Worm (Caenorhabditis elegans) whole organism, L2 larva: ENCODE data around the gene K01G12.3.

Experiments
- R02D3.7 ChIP-seq: fragments of 150-350 bp; optimal IDR thresholded peaks from 2 replicates; lab custom pipeline; 2014; ENCODE audit warnings: missing biosample characterization, missing genetic modification characterization
- ama-1 ChIP-seq: fragments of 150-350 bp; optimal IDR thresholded peaks from 2 replicates; lab custom pipeline; 2018; ENCODE audit warnings: inconsistent platforms
- blmp-1 ChIP-seq: sonication (generic microtip); optimal IDR thresholded peaks from 2 replicates; lab custom pipeline; 2017; ENCODE audit warnings: missing genetic modification characterization, mild to moderate bottlenecking, missing compliant biosample characterization, antibody characterized with exemption, moderate library complexity; ENCODE audit not compliant: insufficient read depth
- ceh-82 ChIP-seq: fragments of 150-350 bp; optimal IDR thresholded peaks from 2 replicates; lab custom pipeline; 2014; ENCODE audit warnings: missing biosample characterization, missing genetic modification characterization
- fos-1 ChIP-seq: fragments of 150-350 bp; optimal IDR thresholded peaks from 2 replicates; lab custom pipeline; 2014; ENCODE audit warnings: missing biosample characterization, missing genetic modification characterization
- mab-5 ChIP-seq: fragments of 150-350 bp; optimal IDR thresholded peaks from 2 replicates; lab custom pipeline; 2014; ENCODE audit warnings: missing biosample characterization, missing genetic modification characterization
- mdl-1 ChIP-seq, 2 experiments: fragments of 150-350 bp in 1 of 2; sonication (generic microtip) in 1 of 2; optimal IDR thresholded peaks; 2 replicates each; lab custom pipeline; 2017; ENCODE audit warnings: missing biosample characterization in 2 of 2, missing genetic modification characterization in 2 of 2
- nhr-25 ChIP-seq: fragments of 150-350 bp; sonication (generic microtip); optimal IDR thresholded peaks from 3 replicates; lab custom pipeline; 2014; ENCODE audit warnings: missing biosample characterization, missing genetic modification characterization
- snpc-4 ChIP-seq: fragments of 150-350 bp; optimal IDR thresholded peaks from 2 replicates; lab custom pipeline; 2014; ENCODE audit warnings: missing biosample characterization, missing genetic modification characterization
- unc-62 ChIP-seq: fragments of 150-350 bp; optimal IDR thresholded peaks from 2 replicates; lab custom pipeline; 2014; ENCODE audit warnings: missing biosample characterization, missing genetic modification reagents, missing genetic modification characterization
- ztf-11 ChIP-seq: sonication (generic microtip); optimal IDR thresholded peaks from 2 replicates; lab custom pipeline; 2017; ENCODE audit warnings: missing biosample characterization, missing genetic modification characterization

- TF ChIP-seq mab-5 (tag; lab: Kevin White, UChicago) (no peak), ama-1 (no peak), nhr-25 (tag; lab: Kevin White, UChicago) (no peak), ztf-11 (no peak), R02D3.7 (no peak), blmp-1 (tag; lab: Kevin White, UChicago) (no peak), snpc-4 (tag; lab: Kevin White, UChicago) (no peak), fos-1 (no peak), unc-62 (GFP tag; lab: Kevin White, UChicago) (no peak), ceh-82 (tag; lab: Kevin White, UChicago) (no peak), mdl-1 (tag; optimal IDR thresholded peaks at IDR 0.05; lab: Kevin White, UChicago) (no peak)
These were observed at the start of gene K01G12.3 for ce11 chrIV:14193196-14193595.
